In the genomic region with DNA sequence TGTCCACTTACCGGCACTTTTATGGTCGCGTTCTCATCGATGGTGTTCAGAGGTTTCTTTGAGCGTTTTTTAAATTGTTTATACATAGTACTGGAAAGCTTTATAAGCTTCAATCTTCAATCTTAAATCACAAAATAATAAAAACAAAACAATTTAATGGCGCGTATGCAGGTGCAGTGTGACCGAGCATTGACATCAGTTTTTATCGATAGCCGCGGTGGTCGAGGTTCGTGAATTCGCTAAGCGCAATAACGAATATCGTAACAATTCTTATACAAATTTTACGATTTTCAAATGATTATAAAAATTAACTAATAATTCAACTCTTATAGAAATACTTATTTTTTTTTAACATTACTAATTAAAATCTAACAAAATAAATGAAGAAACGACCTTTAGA, we compare ENCODE assay signal across 1 fruit fly cellular context.
TF ChIP-seq lines count a peak whose summit lies in the region.

A gene (minus strand): TSS at position 183 of the 400 bp plus-strand sequence.

TF ChIP-seq in whole organism, embryonic, 481 proteins besides CTCF, POLR2A, EP300 and RAD21 (continued from another document):
- peak; percentile 72 for TF ChIP-seq BEAF-32 (GFP tag; optimal IDR thresholded peaks at IDR 0.05; lab: Kevin White, UChicago)
- TF ChIP-seq nau (GFP tag; optimal IDR thresholded peaks at IDR 0.05; lab: Kevin White, UChicago) = no peak
- no peak for TF ChIP-seq ara (GFP tag; IDR thresholded peaks at IDR 0.05; lab: Robert Waterston, UW)
- peak; percentile 48; the same call in 1 of the 2 replicates for TF ChIP-seq hbn (GFP tag; IDR thresholded peaks at IDR 0.05; lab: Robert Waterston, UW; ENCODE audit: partially characterized antibody)
- no peak for TF ChIP-seq row (GFP tag; IDR thresholded peaks at IDR 0.05; lab: Robert Waterston, UW)
- no peak for TF ChIP-seq NC2α (GFP tag; optimal IDR thresholded peaks at IDR 0.05; lab: Kevin White, UChicago)
- no peak for TF ChIP-seq CG10462 (GFP tag; optimal IDR thresholded peaks at IDR 0.05; lab: Kevin White, UChicago)
- no peak for TF ChIP-seq tll (GFP tag; optimal IDR thresholded peaks at IDR 0.05; lab: Kevin White, UChicago)
- TF ChIP-seq Rx (GFP tag; IDR thresholded peaks at IDR 0.05; lab: Robert Waterston, UW) = no peak
- no peak for TF ChIP-seq wor (GFP tag; IDR thresholded peaks at IDR 0.05; lab: Robert Waterston, UW)
- no peak for TF ChIP-seq TFAM (GFP tag; optimal IDR thresholded peaks at IDR 0.05; lab: Kevin White, UChicago)
- TF ChIP-seq CG15601 (tag; optimal IDR thresholded peaks at IDR 0.05; lab: Kevin White, UChicago) = no peak
- no peak for TF ChIP-seq esg (GFP tag; conservative IDR thresholded peaks at IDR 0.05; lab: Robert Waterston, UW)
- TF ChIP-seq tin (GFP tag; optimal IDR thresholded peaks at IDR 0.05; lab: Kevin White, UChicago) = no peak
- no peak for TF ChIP-seq Fer2 (tag; optimal IDR thresholded peaks at IDR 0.05; lab: Kevin White, UChicago)
- TF ChIP-seq Antp (GFP tag; optimal IDR thresholded peaks at IDR 0.05; lab: Kevin White, UChicago) = no peak
- no peak for TF ChIP-seq CG2889 (GFP tag; IDR thresholded peaks at IDR 0.05; lab: Robert Waterston, UW)
- peak; percentile 1 for TF ChIP-seq sens (GFP tag; lab: Kevin White, UChicago)
- TF ChIP-seq chn (GFP tag; optimal IDR thresholded peaks at IDR 0.05; lab: Kevin White, UChicago) = no peak
- no peak for TF ChIP-seq CG31441 (GFP tag; IDR thresholded peaks at IDR 0.05; lab: Robert Waterston, UW)
- TF ChIP-seq CG7372 (GFP tag; IDR thresholded peaks at IDR 0.05; lab: Robert Waterston, UW) = no peak
- no peak for TF ChIP-seq nmo (GFP tag; optimal IDR thresholded peaks at IDR 0.05; lab: Kevin White, UChicago)
- TF ChIP-seq da (GFP tag; optimal IDR thresholded peaks at IDR 0.05; lab: Kevin White, UChicago) = no peak
- no peak for TF ChIP-seq CG11504 (tag; optimal IDR thresholded peaks at IDR 0.05; lab: Kevin White, UChicago)
- TF ChIP-seq dmrt99B (tag; optimal IDR thresholded peaks at IDR 0.05; lab: Kevin White, UChicago) = no peak
- TF ChIP-seq MBD-R2 (GFP tag; IDR thresholded peaks at IDR 0.05; lab: Robert Waterston, UW) = peak; percentile 66; the same call in 1 of the 2 replicates
- peak; percentile 22 for TF ChIP-seq CG10267 (tag; optimal IDR thresholded peaks at IDR 0.05; lab: Kevin White, UChicago)
- no peak for TF ChIP-seq CG14667 (GFP tag; IDR thresholded peaks at IDR 0.05; lab: Robert Waterston, UW)
- no peak for TF ChIP-seq Hr39 (optimal IDR thresholded peaks at IDR 0.05; lab: Kevin White, UChicago)
- TF ChIP-seq CG8478 (optimal IDR thresholded peaks at IDR 0.05; lab: Kevin White, UChicago) = no peak
- no peak for TF ChIP-seq hb (GFP tag; IDR thresholded peaks at IDR 0.05; lab: Robert Waterston, UW; ENCODE audit: partially characterized antibody)
- no peak for TF ChIP-seq gsb (GFP tag; IDR thresholded peaks at IDR 0.05; lab: Robert Waterston, UW)
- TF ChIP-seq slp2 (GFP tag; optimal IDR thresholded peaks at IDR 0.05; lab: Kevin White, UChicago) = no peak
- TF ChIP-seq ems (GFP tag; optimal IDR thresholded peaks at IDR 0.05; lab: Kevin White, UChicago) = no peak
- TF ChIP-seq CG3065 (GFP tag; optimal IDR thresholded peaks at IDR 0.05; lab: Kevin White, UChicago) = no peak
- no peak for TF ChIP-seq schlank (tag; optimal IDR thresholded peaks at IDR 0.05; lab: Kevin White, UChicago)
- TF ChIP-seq CG12659 (GFP tag; optimal IDR thresholded peaks at IDR 0.05; lab: Kevin White, UChicago) = no peak
- peak; percentile 63 for TF ChIP-seq unc-4 (GFP tag; IDR thresholded peaks at IDR 0.05; lab: Robert Waterston, UW; ENCODE audit: partially characterized antibody)
- TF ChIP-seq CG14860 (GFP tag; IDR thresholded peaks at IDR 0.05; lab: Robert Waterston, UW; ENCODE audit: partially characterized antibody) = no peak
- TF ChIP-seq CG15011 (GFP tag; optimal IDR thresholded peaks at IDR 0.05; lab: Kevin White, UChicago) = no peak
- TF ChIP-seq CG5245 (GFP tag; optimal IDR thresholded peaks at IDR 0.05; lab: Kevin White, UChicago) = no peak
- peak; percentile 84 for TF ChIP-seq phol (tag; optimal IDR thresholded peaks at IDR 0.05; lab: Kevin White, UChicago)
- TF ChIP-seq CG4328 (GFP tag; optimal IDR thresholded peaks at IDR 0.05; lab: Kevin White, UChicago) = no peak
- no peak for TF ChIP-seq CG14965 (GFP tag; optimal IDR thresholded peaks at IDR 0.05; lab: Kevin White, UChicago; ENCODE audit: borderline replicate concordance)
- peak; percentile 58; the same call in 1 of the 2 replicates for TF ChIP-seq sna (GFP tag; IDR thresholded peaks at IDR 0.05; lab: Robert Waterston, UW; ENCODE audit: partially characterized antibody)
- TF ChIP-seq Hmr (GFP tag; optimal IDR thresholded peaks at IDR 0.05; lab: Kevin White, UChicago) = no peak
- no peak for TF ChIP-seq Gsc (GFP tag; IDR thresholded peaks at IDR 0.05; lab: Robert Waterston, UW)
- TF ChIP-seq cad (GFP tag; optimal IDR thresholded peaks at IDR 0.05; lab: Kevin White, UChicago) = no peak
- TF ChIP-seq ro (GFP tag; IDR thresholded peaks at IDR 0.05; lab: Robert Waterston, UW) = no peak
- no peak for TF ChIP-seq Doc2 (GFP tag; IDR thresholded peaks at IDR 0.05; lab: Robert Waterston, UW)
- no peak for TF ChIP-seq CG13424 (tag; optimal IDR thresholded peaks at IDR 0.05; lab: Kevin White, UChicago)
- TF ChIP-seq Bgb (GFP tag; IDR thresholded peaks at IDR 0.05; lab: Robert Waterston, UW; ENCODE audit: partially characterized antibody) = peak; percentile 79
- TF ChIP-seq CG4854 (GFP tag; optimal IDR thresholded peaks at IDR 0.05; lab: Kevin White, UChicago) = no peak
- TF ChIP-seq Hr3 (GFP tag; optimal IDR thresholded peaks at IDR 0.05; lab: Kevin White, UChicago) = no peak
- no peak for TF ChIP-seq pros (GFP tag; optimal IDR thresholded peaks at IDR 0.05; lab: Kevin White, UChicago)
- no peak for TF ChIP-seq CG14050 (GFP tag; IDR thresholded peaks at IDR 0.05; lab: Robert Waterston, UW)
- no peak for TF ChIP-seq jing (GFP tag; optimal IDR thresholded peaks at IDR 0.05; lab: Kevin White, UChicago)
- no peak for TF ChIP-seq gce (GFP tag; IDR thresholded peaks at IDR 0.05; lab: Robert Waterston, UW)
- TF ChIP-seq Opbp (GFP tag; IDR thresholded peaks at IDR 0.05; lab: Robert Waterston, UW; ENCODE audit: partially characterized antibody) = peak; percentile 73; the same call in 2 of the 3 replicates
- no peak for TF ChIP-seq CG8281 (tag; optimal IDR thresholded peaks at IDR 0.05; lab: Kevin White, UChicago)
- TF ChIP-seq nom (GFP tag; optimal IDR thresholded peaks at IDR 0.05; lab: Kevin White, UChicago) = no peak
- no peak for TF ChIP-seq Bteb2 (GFP tag; optimal IDR thresholded peaks at IDR 0.05; lab: Kevin White, UChicago)
- peak; percentile 73 for TF ChIP-seq Dll (GFP tag; IDR thresholded peaks at IDR 0.05; lab: Robert Waterston, UW; ENCODE audit: partially characterized antibody)
- peak; percentile 72 for TF ChIP-seq amos (GFP tag; IDR thresholded peaks at IDR 0.05; lab: Robert Waterston, UW; ENCODE audit: partially characterized antibody)
- TF ChIP-seq pzg (GFP tag; optimal IDR thresholded peaks at IDR 0.05; lab: Kevin White, UChicago) = peak; percentile 64
- no peak for TF ChIP-seq CG18262 (tag; optimal IDR thresholded peaks at IDR 0.05; lab: Kevin White, UChicago)
- TF ChIP-seq chinmo (GFP tag; IDR thresholded peaks at IDR 0.05; lab: Robert Waterston, UW; ENCODE audit: partially characterized antibody) = 0 out of 4 replicates have a peak, but pooled peaks have one; percentile 47
- no peak for TF ChIP-seq nerfin-1 (tag; optimal IDR thresholded peaks at IDR 0.05; lab: Kevin White, UChicago)
- no peak for TF ChIP-seq maf-S (GFP tag; optimal IDR thresholded peaks at IDR 0.05; lab: Kevin White, UChicago)
- no peak for TF ChIP-seq grn (GFP tag; optimal IDR thresholded peaks at IDR 0.05; lab: Kevin White, UChicago)
